Fruit fly (Drosophila melanogaster): ENCODE results near the gene CG7126.

The CG7126 gene

dm6 chr3R:18314824-18315690, 12.4 kb upstream of the CG7126 start (continued):
- no peak for TF ChIP-seq CG17568 (GFP tag; optimal IDR thresholded peaks at IDR 0.05)
- no peak for TF ChIP-seq pfk (GFP tag; optimal IDR thresholded peaks at IDR 0.05)
- TF ChIP-seq chinmo (GFP tag; IDR thresholded peaks at IDR 0.05; ENCODE audit: partially characterized antibody) = 0 out of 4 replicates have a peak, but pooled peaks have one; percentile 54
- TF ChIP-seq CG7839 (tag; optimal IDR thresholded peaks at IDR 0.05) = peak; percentile 36
- no peak for TF ChIP-seq bcd (GFP tag; optimal IDR thresholded peaks at IDR 0.05)
- no peak for TF ChIP-seq Fer3 (tag; optimal IDR thresholded peaks at IDR 0.05)
- no peak for TF ChIP-seq Side (GFP tag; optimal IDR thresholded peaks at IDR 0.05)
- no peak for TF ChIP-seq CG4424 (GFP tag; optimal IDR thresholded peaks at IDR 0.05)
- TF ChIP-seq CG5180 (GFP tag; optimal IDR thresholded peaks at IDR 0.05) = no peak
- TF ChIP-seq HHEX (GFP tag; optimal IDR thresholded peaks at IDR 0.05) = peak; percentile 18
- TF ChIP-seq CG2678 (tag; optimal IDR thresholded peaks at IDR 0.05) = peak; percentile 46
- TF ChIP-seq en (GFP tag; optimal IDR thresholded peaks at IDR 0.05) = no peak
- TF ChIP-seq CG12942 (GFP tag; optimal IDR thresholded peaks at IDR 0.05) = no peak
- peak; percentile 27 for TF ChIP-seq Hand (GFP tag; optimal IDR thresholded peaks at IDR 0.05)
- peak; percentile 21 for TF ChIP-seq ems (GFP tag; optimal IDR thresholded peaks at IDR 0.05)
- no peak for TF ChIP-seq inv (GFP tag; IDR thresholded peaks at IDR 0.05; ENCODE audit: partially characterized antibody)
- TF ChIP-seq CG11247 (GFP tag; IDR thresholded peaks at IDR 0.05) = no peak
- TF ChIP-seq pnt (GFP tag; optimal IDR thresholded peaks at IDR 0.05) = no peak
- no peak for TF ChIP-seq BEAF-32 (GFP tag; optimal IDR thresholded peaks at IDR 0.05)
- TF ChIP-seq sens-2 (GFP tag; IDR thresholded peaks at IDR 0.05) = no peak
- TF ChIP-seq CG2889 (GFP tag; IDR thresholded peaks at IDR 0.05) = peak; percentile 31; the same call in 1 of the 3 replicates
- peak; percentile 28 for TF ChIP-seq CG1603 (tag; optimal IDR thresholded peaks at IDR 0.05)
- no peak for TF ChIP-seq NK7.1 (GFP tag; optimal IDR thresholded peaks at IDR 0.05)
- peak; percentile 42 for TF ChIP-seq CG15514 (GFP tag; optimal IDR thresholded peaks at IDR 0.05)
- TF ChIP-seq ap (GFP tag; IDR thresholded peaks at IDR 0.05) = no peak
- no peak for TF ChIP-seq CG34224 (GFP tag; IDR thresholded peaks at IDR 0.05; ENCODE audit: partially characterized antibody)
- no peak for TF ChIP-seq dan (GFP tag; IDR thresholded peaks at IDR 0.05)
- peak; percentile 7 for TF ChIP-seq Meics (GFP tag; optimal IDR thresholded peaks at IDR 0.05)
- TF ChIP-seq Camta (GFP tag; optimal IDR thresholded peaks at IDR 0.05) = no peak
- no peak for TF ChIP-seq bbx (GFP tag; IDR thresholded peaks at IDR 0.05; ENCODE audit: partially characterized antibody)
- peak; percentile 74 for TF ChIP-seq CG9437 (GFP tag; optimal IDR thresholded peaks at IDR 0.05)
- TF ChIP-seq jigr1 (GFP tag; IDR thresholded peaks at IDR 0.05) = no peak
- TF ChIP-seq NC2α (GFP tag; optimal IDR thresholded peaks at IDR 0.05) = no peak
- TF ChIP-seq scrt (GFP tag; optimal IDR thresholded peaks at IDR 0.05) = peak; percentile 93
- TF ChIP-seq Fer2 (tag; optimal IDR thresholded peaks at IDR 0.05) = no peak
- no peak for TF ChIP-seq CG7987 (GFP tag; optimal IDR thresholded peaks at IDR 0.05)
- TF ChIP-seq ase (GFP tag; IDR thresholded peaks at IDR 0.05) = peak; percentile 12; the same call in 1 of the 3 replicates
- no peak for TF ChIP-seq D (optimal IDR thresholded peaks at IDR 0.05)
- TF ChIP-seq D (GFP tag; optimal IDR thresholded peaks at IDR 0.05) = no peak
- TF ChIP-seq gce (GFP tag; IDR thresholded peaks at IDR 0.05) = 0 out of 3 replicates have a peak, but pooled peaks have one; percentile 26
- 0 out of 2 replicates have a peak, but pooled peaks have one; percentile 23 for TF ChIP-seq gsb (GFP tag; IDR thresholded peaks at IDR 0.05)
- no peak for TF ChIP-seq ato (GFP tag; IDR thresholded peaks at IDR 0.05; ENCODE audit: partially characterized antibody)
- no peak for TF ChIP-seq yki (optimal IDR thresholded peaks at IDR 0.05)
- TF ChIP-seq mld (GFP tag; IDR thresholded peaks at IDR 0.05; ENCODE audit: partially characterized antibody) = no peak
- TF ChIP-seq gro (GFP tag; optimal IDR thresholded peaks at IDR 0.05) = no peak
- 0 out of 3 replicates have a peak, but pooled peaks have one; percentile 34 for TF ChIP-seq Mrtf (GFP tag; IDR thresholded peaks at IDR 0.05)
- TF ChIP-seq CG10147 (GFP tag; optimal IDR thresholded peaks at IDR 0.05) = no peak
- no peak for TF ChIP-seq unc-4 (GFP tag; IDR thresholded peaks at IDR 0.05; ENCODE audit: partially characterized antibody)
